Fruit fly (Drosophila melanogaster) whole organism, prepupa: ENCODE results near the gene m.
A peak's percentile ranks its signal among the peaks of the same experiment; 100 is the strongest.

Source experiments
- CG3032 ChIP-seq: fragments of 200-800 bp; optimal IDR thresholded peaks from 2 replicates; lab custom pipeline; 2019; ENCODE audit warnings: missing biosample characterization, mild to moderate bottlenecking, missing genetic modification characterization, moderate library complexity
- Ets96B ChIP-seq: fragments of 200-800 bp; optimal IDR thresholded peaks from 2 replicates; lab custom pipeline; 2019; ENCODE audit warnings: missing biosample characterization, mild to moderate bottlenecking, missing genetic modification characterization, moderate library complexity
- OdsH ChIP-seq: fragments of 200-800 bp; sonication (Bioruptor generic); optimal IDR thresholded peaks from 3 replicates; lab custom pipeline; 2016; ENCODE audit warnings: missing biosample characterization, missing genetic modification characterization

- TF ChIP-seq Ets96B (tag; lab: Kevin White, UChicago) (peak; percentile 90), CG3032 (peak; percentile 82), OdsH (GFP tag; lab: Kevin White, UChicago) (peak; percentile 95)
These were observed 64.1 kb downstream of the m start for dm6 chrX:11818047-11818766.
